Worm (Caenorhabditis elegans) whole organism, young adult: ENCODE data around the gene F33H1.4.

ENCODE experiments used
- B0336.3 ChIP-seq: fragments of 200-800 bp; sonication (Bioruptor generic); IDR thresholded peaks from 2 replicates; pipeline ENCODE4 v1.3.6; 2022; ENCODE audit warnings: missing genetic modification characterization, missing compliant biosample characterization
- C06A6.2 ChIP-seq: fragments of 200-800 bp; sonication (Bioruptor generic); conservative IDR thresholded peaks from 2 replicates; pipeline ENCODE4 v1.3.6; 2022; ENCODE audit warnings: missing genetic modification characterization, missing compliant biosample characterization
- F10E7.11 ChIP-seq: sonication (generic microtip); optimal IDR thresholded peaks from 2 replicates; lab custom pipeline; 2017; ENCODE audit warnings: mild to moderate bottlenecking, missing genetic modification characterization, moderate library complexity, missing compliant biosample characterization
- F37B4.10 ChIP-seq: fragments of 200-800 bp; sonication (Bioruptor generic); IDR thresholded peaks from 2 replicates; pipeline ENCODE4 v1.3.6; 2022; ENCODE audit warnings: missing genetic modification characterization, missing compliant biosample characterization
- F49E8.2 ChIP-seq: sonication (generic microtip); optimal IDR thresholded peaks from 3 replicates; lab custom pipeline; 2017; ENCODE audit warnings: missing genetic modification characterization, mild to moderate bottlenecking, missing compliant biosample characterization, antibody characterized with exemption, moderate library complexity; ENCODE audit not compliant: insufficient read depth
- K11D2.4 ChIP-seq: fragments of 200-800 bp; sonication (Bioruptor generic); IDR thresholded peaks from 2 replicates; pipeline ENCODE4 v1.3.6; 2022; ENCODE audit warnings: missing genetic modification reagents, missing genetic modification characterization, missing compliant biosample characterization
- K12H6.12 ChIP-seq: fragments of 200-800 bp; sonication (Bioruptor generic); optimal IDR thresholded peaks from 2 replicates; lab custom pipeline; 2018; ENCODE audit warnings: mild to moderate bottlenecking, missing genetic modification characterization, missing compliant biosample characterization
- Y53F4B.3 ChIP-seq: fragments of 200-800 bp; sonication (Bioruptor generic); IDR thresholded peaks from 2 replicates; pipeline ENCODE4 v1.3.6; 2022; ENCODE audit warnings: missing genetic modification reagents, missing genetic modification characterization, missing compliant biosample characterization
- Y56A3A.18 ChIP-seq: fragments of 200-800 bp; sonication (Bioruptor generic); IDR thresholded peaks from 2 replicates; pipeline ENCODE4 v1.3.6; 2022; ENCODE audit warnings: missing genetic modification reagents, missing genetic modification characterization, missing compliant biosample characterization
- Y95B8A.8 ChIP-seq: fragments of 200-800 bp; sonication (Bioruptor generic); IDR thresholded peaks from 2 replicates; pipeline ENCODE4 v1.3.6; 2022; ENCODE audit warnings: missing genetic modification reagents, missing genetic modification characterization, missing compliant biosample characterization
- ZK185.1 ChIP-seq: sonication (generic microtip); optimal IDR thresholded peaks from 2 replicates; lab custom pipeline; 2016; ENCODE audit warnings: mild to moderate bottlenecking, missing genetic modification characterization, missing compliant biosample characterization; ENCODE audit not compliant: poor library complexity, severe bottlenecking
- aptf-3 ChIP-seq: fragments of 200-800 bp; sonication (Bioruptor generic); IDR thresholded peaks from 2 replicates; pipeline ENCODE4 v1.3.6; 2022; ENCODE audit warnings: missing genetic modification characterization, missing compliant biosample characterization
- bed-2 ChIP-seq: fragments of 200-800 bp; sonication (Bioruptor generic); IDR thresholded peaks from 2 replicates; pipeline ENCODE4 v1.3.6; 2022; ENCODE audit warnings: missing genetic modification reagents, missing genetic modification characterization, missing compliant biosample characterization
- dox-1 ChIP-seq: fragments of 200-800 bp; sonication (Bioruptor generic); IDR thresholded peaks from 2 replicates; pipeline ENCODE4 v1.3.6; 2022; ENCODE audit warnings: missing genetic modification reagents, missing genetic modification characterization, missing compliant biosample characterization
- efl-1 ChIP-seq: fragments of 150-350 bp; optimal IDR thresholded peaks from 2 replicates; lab custom pipeline; 2014; ENCODE audit warnings: missing biosample characterization, missing genetic modification reagents, missing genetic modification characterization
- egl-44 ChIP-seq: fragments of 200-800 bp; sonication (Bioruptor generic); IDR thresholded peaks from 2 replicates; pipeline ENCODE4 v1.3.6; 2022; ENCODE audit warnings: missing genetic modification reagents, missing genetic modification characterization, missing compliant biosample characterization
- egrh-3 ChIP-seq: fragments of 200-800 bp; sonication (Bioruptor generic); IDR thresholded peaks from 2 replicates; pipeline ENCODE4 v1.3.6; 2022; ENCODE audit warnings: missing genetic modification reagents, missing genetic modification characterization, missing compliant biosample characterization
- ekl-4 ChIP-seq: fragments of 200-800 bp; sonication (Bioruptor generic); IDR thresholded peaks from 2 replicates; pipeline ENCODE4 v1.3.6; 2022; ENCODE audit warnings: missing genetic modification reagents, missing genetic modification characterization, missing compliant biosample characterization
- lin-40 ChIP-seq: sonication (generic microtip); optimal IDR thresholded peaks from 2 replicates; lab custom pipeline; 2016; ENCODE audit warnings: missing genetic modification characterization, mild to moderate bottlenecking, missing compliant biosample characterization, missing genotype, missing genetic modification reagents
- lsl-1 ChIP-seq: fragments of 200-800 bp; sonication (Bioruptor generic); optimal IDR thresholded peaks from 2 replicates; lab custom pipeline; 2018; ENCODE audit warnings: mild to moderate bottlenecking, missing genetic modification characterization, moderate library complexity, missing compliant biosample characterization
- mcd-1 ChIP-seq: fragments of 200-800 bp; sonication (Bioruptor generic); IDR thresholded peaks from 2 replicates; pipeline ENCODE4 v1.3.6; 2022; ENCODE audit warnings: missing genetic modification reagents, missing genetic modification characterization, missing compliant biosample characterization
- mes-4 ChIP-seq: sonication (generic microtip); optimal IDR thresholded peaks from 2 replicates; lab custom pipeline; 2016; ENCODE audit warnings: missing genotype, missing genetic modification characterization, missing compliant biosample characterization
- nhr-179 ChIP-seq: sonication (generic microtip); optimal IDR thresholded peaks from 2 replicates; lab custom pipeline; 2016; ENCODE audit warnings: mild to moderate bottlenecking, missing genetic modification characterization, missing compliant biosample characterization
- nhr-27 ChIP-seq: fragments of 200-800 bp; sonication (Bioruptor generic); optimal IDR thresholded peaks from 2 replicates; lab custom pipeline; 2018; ENCODE audit warnings: mild to moderate bottlenecking, missing genetic modification characterization, moderate library complexity, missing compliant biosample characterization
- nhr-80 ChIP-seq: sonication (generic microtip); optimal IDR thresholded peaks from 2 replicates; lab custom pipeline; 2016; ENCODE audit warnings: missing genetic modification characterization, missing compliant biosample characterization
- nhr-90 ChIP-seq: sonication (generic microtip); optimal IDR thresholded peaks from 2 replicates; lab custom pipeline; 2016; ENCODE audit warnings: missing genotype, mild to moderate bottlenecking, missing genetic modification characterization, missing compliant biosample characterization
- repo-1 ChIP-seq: sonication (generic microtip); optimal IDR thresholded peaks from 2 replicates; lab custom pipeline; 2017; ENCODE audit warnings: mild to moderate bottlenecking, missing genetic modification characterization, missing compliant biosample characterization
- rpc-1 ChIP-seq, 2 experiments: fragments of 150-350 bp in 1 of 2; sonication (generic microtip) in 1 of 2; optimal IDR thresholded peaks; 2 replicates each; lab custom pipeline; 2014 to 2018; ENCODE audit warnings: missing biosample characterization in 1 of 2, missing genetic modification characterization in 1 of 2, missing genetic modification reagents in 1 of 2, missing genotype in 1 of 2
- snpc-1.1 ChIP-seq: sonication (generic microtip); optimal IDR thresholded peaks from 2 replicates; lab custom pipeline; 2017; ENCODE audit warnings: missing genetic modification characterization, mild to moderate bottlenecking, missing compliant biosample characterization, antibody characterized with exemption, moderate library complexity, missing genotype, missing genetic modification reagents; ENCODE audit not compliant: insufficient read depth
- snpc-1.3 ChIP-seq: sonication (generic microtip); optimal IDR thresholded peaks from 2 replicates; lab custom pipeline; 2017; ENCODE audit warnings: missing genetic modification characterization, mild to moderate bottlenecking, missing compliant biosample characterization, antibody characterized with exemption, moderate library complexity, missing genotype, missing genetic modification reagents; ENCODE audit not compliant: insufficient read depth
- snpc-3.4 ChIP-seq: sonication (generic microtip); optimal IDR thresholded peaks from 2 replicates; lab custom pipeline; 2017; ENCODE audit warnings: missing genetic modification characterization, mild to moderate bottlenecking, missing compliant biosample characterization, antibody characterized with exemption, moderate library complexity, missing genotype, missing genetic modification reagents
- snpc-4 ChIP-seq, 5 experiments: fragments of 150-350 bp in 1 of 5; sonication (generic microtip) in 4 of 5; optimal IDR thresholded peaks; 2 replicates each; lab custom pipeline; 2014 to 2018; ENCODE audit warnings: missing genetic modification characterization in 5 of 5, missing biosample characterization in 3 of 5, antibody characterized with exemption in 2 of 5, mild to moderate bottlenecking in 2 of 5, missing compliant biosample characterization in 2 of 5, missing genotype in 2 of 5, moderate library complexity in 2 of 5, missing genetic modification reagents in 1 of 5
- zfh-2 ChIP-seq: fragments of 200-800 bp; sonication (Bioruptor generic); conservative IDR thresholded peaks from 2 replicates; pipeline ENCODE4 v1.3.6; 2022; ENCODE audit warnings: missing genetic modification reagents, missing genetic modification characterization, missing compliant biosample characterization
- zim-3 ChIP-seq: sonication (generic microtip); optimal IDR thresholded peaks from 2 replicates; lab custom pipeline; 2017; ENCODE audit warnings: mild to moderate bottlenecking, missing genetic modification characterization, moderate library complexity, missing compliant biosample characterization

F33H1.4 gene

DNA sequence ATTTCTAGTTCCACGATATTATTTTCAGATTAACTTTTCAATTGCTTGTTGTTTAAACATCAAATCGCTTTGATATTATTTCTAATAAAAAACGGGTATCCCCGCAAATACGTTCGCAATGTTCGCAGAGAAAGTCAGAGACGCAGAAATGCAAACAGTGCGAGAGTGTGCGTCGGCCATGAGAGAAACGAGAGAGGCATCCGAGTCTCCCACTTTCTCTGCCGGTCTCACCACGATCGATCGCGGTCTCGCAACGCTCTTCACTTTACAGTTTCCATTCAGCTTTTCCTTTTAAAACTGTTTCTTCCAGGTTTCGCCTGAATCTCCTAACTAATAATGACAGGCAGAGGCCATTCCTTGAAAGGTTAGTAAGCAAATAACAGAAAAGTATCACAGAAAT is at the start of gene F33H1.4 (continued):
- TF ChIP-seq dox-1 (GFP tag; lab: Robert Waterston, UW) (peak; percentile 5; the same call in 1 of the 2 replicates), zim-3 (no peak), ZK185.1 (tag; lab: Kevin White, UChicago) (peak; percentile 50), Y56A3A.18 (GFP tag; lab: Robert Waterston, UW) (no peak), nhr-90 (tag; lab: Kevin White, UChicago) (no peak), Y95B8A.8 (GFP tag; lab: Robert Waterston, UW) (0 out of 2 replicates have a peak, but pooled peaks have one; percentile 41), efl-1 (GFP tag; lab: Kevin White, UChicago) (no peak), snpc-4 (GFP tag; optimal IDR thresholded peaks at IDR 0.05; lab: Kevin White, UChicago) (no peak), snpc-4 (tag; optimal IDR thresholded peaks at IDR 0.05; lab: Kevin White, UChicago) (peak in 1 of 4 experiments; percentile 6), ekl-4 (GFP tag; lab: Robert Waterston, UW) (peak; percentile 62; the same call in 1 of the 2 replicates), snpc-3.4 (tag; lab: Kevin White, UChicago) (peak; percentile 8), snpc-1.3 (tag; lab: Kevin White, UChicago) (no peak), repo-1 (tag; lab: Kevin White, UChicago) (peak; percentile 26), nhr-179 (tag; lab: Kevin White, UChicago) (no peak), K12H6.12 (tag; lab: Kevin White, UChicago) (no peak), bed-2 (GFP tag; lab: Robert Waterston, UW) (no peak), B0336.3 (0 out of 2 replicates have a peak, but pooled peaks have one; percentile 48), nhr-27 (tag; lab: Kevin White, UChicago) (no peak), egrh-3 (0 out of 2 replicates have a peak, but pooled peaks have one; percentile 10), mcd-1 (GFP tag; lab: Robert Waterston, UW) (peak; percentile 59), K11D2.4 (GFP tag; lab: Robert Waterston, UW) (no peak), zfh-2 (GFP tag; lab: Robert Waterston, UW) (peak; percentile 22; the same call in 1 of the 2 replicates)

DNA sequence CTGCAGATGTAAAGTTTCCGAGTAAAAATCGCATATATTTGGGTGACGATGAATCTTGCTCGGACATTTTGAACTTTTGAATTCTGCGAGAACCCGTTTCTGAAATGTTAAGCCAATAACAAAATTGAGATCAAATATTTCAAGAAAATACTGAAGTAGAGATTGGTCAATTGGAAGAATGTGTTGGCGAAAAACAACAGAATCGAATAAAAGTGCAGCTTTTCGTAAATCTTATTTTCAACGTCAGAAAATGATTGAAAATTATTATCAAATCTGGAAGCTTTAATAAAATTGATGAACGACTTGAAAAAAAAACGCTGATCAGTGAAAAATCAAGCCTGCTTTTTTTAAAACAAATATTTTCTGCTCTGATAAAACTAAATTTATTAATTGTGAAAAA is 47.1 kb upstream of the F33H1.4 start, which contains the start of gene F27E5.8:
TSS of gene F27E5.8 (minus strand) at position 101 of the 400 bp plus-strand sequence.
- TF ChIP-seq nhr-80 = no peak
- TF ChIP-seq Y56A3A.18 (GFP tag; lab: Robert Waterston, UW) = no peak
- TF ChIP-seq F37B4.10 (GFP tag; lab: Robert Waterston, UW) = no peak
- no peak for TF ChIP-seq lsl-1 (GFP tag; lab: Kevin White, UChicago)
- no peak for TF ChIP-seq Y53F4B.3 (GFP tag; lab: Robert Waterston, UW)
- no peak for TF ChIP-seq snpc-1.1 (tag; lab: Kevin White, UChicago)
- TF ChIP-seq egl-44 (GFP tag; lab: Robert Waterston, UW) = no peak
- no peak for TF ChIP-seq rpc-1 (optimal IDR thresholded peaks at IDR 0.05; lab: Kevin White, UChicago)
- TF ChIP-seq rpc-1 (tag; optimal IDR thresholded peaks at IDR 0.05; lab: Kevin White, UChicago) = no peak
- TF ChIP-seq lin-40 (tag; lab: Kevin White, UChicago) = no peak
- TF ChIP-seq F10E7.11 = no peak

- TF ChIP-seq C06A6.2 (GFP tag; lab: Robert Waterston, UW) = no peak
- TF ChIP-seq aptf-3 (GFP tag; lab: Robert Waterston, UW) = no peak
- TF ChIP-seq F49E8.2 (tag; lab: Kevin White, UChicago) = no peak
- TF ChIP-seq mes-4 (tag; lab: Kevin White, UChicago) = no peak
These were observed 42.7 kb upstream of the F33H1.4 start, which contains the start of gene F27E5.5 for ce11 chrII:10131760-10132159. Gene F27E5.5, minus strand, starts transcription at chrII:10131860.
